Worm (Caenorhabditis elegans) whole organism, L2 larva: ENCODE data around the gene nlp-66.
A peak's percentile ranks its signal among the peaks of the same experiment; 100 is the strongest.

Experiments used
- C34F6.9 ChIP-seq: fragments of 150-350 bp; optimal IDR thresholded peaks from 2 replicates; lab custom pipeline; 2014; ENCODE audit warnings: missing biosample characterization, missing genetic modification characterization
- aly-2 ChIP-seq: fragments of 150-350 bp; optimal IDR thresholded peaks from 2 replicates; lab custom pipeline; 2014; ENCODE audit warnings: missing biosample characterization, missing genetic modification characterization
- blmp-1 ChIP-seq: sonication (generic microtip); optimal IDR thresholded peaks from 2 replicates; lab custom pipeline; 2017; ENCODE audit warnings: missing genetic modification characterization, mild to moderate bottlenecking, missing compliant biosample characterization, antibody characterized with exemption, moderate library complexity; ENCODE audit not compliant: insufficient read depth
- ceh-82 ChIP-seq: fragments of 150-350 bp; optimal IDR thresholded peaks from 2 replicates; lab custom pipeline; 2014; ENCODE audit warnings: missing biosample characterization, missing genetic modification characterization
- nhr-12 ChIP-seq: fragments of 150-350 bp; optimal IDR thresholded peaks from 2 replicates; lab custom pipeline; 2014; ENCODE audit warnings: missing biosample characterization, missing genetic modification characterization
- nhr-237 ChIP-seq: fragments of 150-350 bp; optimal IDR thresholded peaks from 2 replicates; lab custom pipeline; 2014; ENCODE audit warnings: missing biosample characterization, missing genetic modification characterization

DNA sequence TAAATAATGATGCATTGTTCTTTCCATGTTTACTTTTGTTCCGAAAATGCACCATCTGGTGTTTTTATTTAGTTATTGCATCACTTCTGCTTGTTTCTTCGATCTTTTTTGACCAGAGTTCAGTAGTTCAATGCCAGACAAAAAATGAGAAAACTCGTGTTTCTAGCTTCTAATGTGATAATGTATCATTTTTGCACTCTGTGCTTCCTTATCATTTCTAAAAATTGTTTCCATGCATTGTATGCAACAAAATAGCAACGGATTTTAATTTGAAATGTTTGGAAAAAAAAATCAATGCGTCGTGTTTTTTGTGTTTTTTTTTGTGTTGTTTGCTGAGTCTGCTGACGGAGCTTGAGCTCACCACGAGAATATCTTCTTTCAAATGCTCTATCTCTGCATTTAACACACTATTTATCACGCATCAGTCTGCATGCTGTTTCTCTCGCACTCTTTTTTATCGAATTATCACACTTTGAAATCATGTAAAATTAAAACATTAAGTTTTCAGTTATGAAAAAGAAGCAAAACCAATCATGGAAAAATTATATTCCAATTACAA is 36.4 kb downstream of the nlp-66 start, which contains the start of gene sulp-7:
- TF ChIP-seq nhr-12 (tag; lab: Kevin White, UChicago) (no peak), C34F6.9 (tag; lab: Kevin White, UChicago) (peak; percentile 15), blmp-1 (tag; lab: Kevin White, UChicago) (no peak), nhr-237 (tag; lab: Kevin White, UChicago) (no peak), aly-2 (no peak), ceh-82 (tag; lab: Kevin White, UChicago) (no peak)
